Worm (Caenorhabditis elegans) whole organism, late embryonic: ENCODE measurements around the gene ZK792.4.

Source experiments
- K02D7.2 ChIP-seq: sonication (generic microtip); optimal IDR thresholded peaks from 2 replicates; lab custom pipeline; 2017; ENCODE audit warnings: mild to moderate bottlenecking, missing genetic modification characterization, missing compliant biosample characterization
- ceh-18 ChIP-seq: sonication (generic microtip); optimal IDR thresholded peaks from 2 replicates; lab custom pipeline; 2016; ENCODE audit warnings: missing genetic modification characterization, missing compliant biosample characterization
- elt-2 ChIP-seq: sonication (generic microtip); optimal IDR thresholded peaks from 2 replicates; lab custom pipeline; 2016; ENCODE audit warnings: missing genetic modification reagents, missing genetic modification characterization, missing compliant biosample characterization
- elt-4 ChIP-seq: sonication (generic microtip); optimal IDR thresholded peaks from 2 replicates; lab custom pipeline; 2016; ENCODE audit warnings: missing genetic modification characterization, missing compliant biosample characterization
- eyg-1 ChIP-seq: sonication (generic microtip); optimal IDR thresholded peaks from 2 replicates; lab custom pipeline; 2016; ENCODE audit warnings: missing genotype, missing genetic modification characterization, missing compliant biosample characterization
- hlh-13 ChIP-seq: fragments of 200-800 bp; sonication (Bioruptor generic); optimal IDR thresholded peaks from 2 replicates; lab custom pipeline; 2018; ENCODE audit warnings: mild to moderate bottlenecking, missing genetic modification characterization, missing compliant biosample characterization
- nhr-11 ChIP-seq: fragments of 150-350 bp; optimal IDR thresholded peaks from 2 replicates; lab custom pipeline; 2014; ENCODE audit warnings: missing biosample characterization, missing genetic modification characterization
- odd-2 ChIP-seq: sonication (generic microtip); optimal IDR thresholded peaks from 2 replicates; lab custom pipeline; 2017; ENCODE audit warnings: antibody characterized with exemption, mild to moderate bottlenecking, missing genetic modification characterization, missing compliant biosample characterization
- pha-2 ChIP-seq: sonication (generic microtip); optimal IDR thresholded peaks from 2 replicates; lab custom pipeline; 2017; ENCODE audit warnings: mild to moderate bottlenecking, missing genetic modification characterization, missing compliant biosample characterization
- sox-4 ChIP-seq: sonication (generic microtip); optimal IDR thresholded peaks from 2 replicates; lab custom pipeline; 2017; ENCODE audit warnings: mild to moderate bottlenecking, missing genetic modification characterization, inconsistent platforms, missing compliant biosample characterization

DNA sequence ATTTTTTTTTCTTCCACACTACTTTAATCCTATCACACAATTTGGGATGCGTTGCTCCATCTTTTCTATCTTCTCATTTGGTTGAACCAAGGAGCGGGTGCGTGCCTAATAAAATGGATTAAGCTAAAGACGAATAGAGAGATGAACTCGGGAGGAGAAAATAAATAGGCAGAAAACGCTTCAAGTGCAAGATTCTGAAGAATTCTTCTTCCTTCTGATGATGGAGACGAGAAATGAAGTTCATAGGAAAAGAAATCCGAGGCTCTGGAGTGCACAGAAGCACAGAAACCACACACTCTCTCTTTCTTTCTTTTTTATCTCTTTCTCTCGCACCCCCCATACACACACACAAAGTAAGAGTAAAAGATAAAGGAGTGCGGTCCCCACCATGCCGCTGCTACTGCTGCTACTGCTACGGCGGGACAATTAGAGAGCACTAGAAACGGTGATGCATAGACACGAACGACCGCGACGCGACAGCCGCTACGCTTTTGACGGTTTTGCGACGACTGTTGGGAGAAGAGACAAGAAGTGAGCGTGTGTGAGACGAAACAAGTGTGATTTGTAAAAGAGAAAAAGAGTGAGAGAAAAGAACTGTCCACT, 10.4 kb upstream of the ZK792.4 start:
- TF ChIP-seq pha-2 (tag; lab: Kevin White, UChicago): peak; percentile 45
- TF ChIP-seq nhr-11 (tag; lab: Kevin White, UChicago): no peak
- no peak for TF ChIP-seq elt-4
- no peak for TF ChIP-seq K02D7.2 (tag; lab: Kevin White, UChicago)
- TF ChIP-seq odd-2 (tag; lab: Kevin White, UChicago): peak; percentile 18
- no peak for TF ChIP-seq eyg-1 (tag; lab: Kevin White, UChicago)
- no peak for TF ChIP-seq sox-4 (tag; lab: Kevin White, UChicago)
- TF ChIP-seq ceh-18: peak; percentile 88
- TF ChIP-seq elt-2 (tag; lab: Kevin White, UChicago): peak; percentile 91
- no peak for TF ChIP-seq hlh-13 (GFP tag; lab: Kevin White, UChicago)
